Worm (Caenorhabditis elegans) whole organism, early embryonic: ENCODE measurements around the gene cdc-73.

Experiments used
- ama-1 ChIP-seq: fragments of 150-350 bp; optimal IDR thresholded peaks from 2 replicates; lab custom pipeline; 2014
- hmg-4 ChIP-seq: fragments of 200-800 bp; sonication (Bioruptor generic); optimal IDR thresholded peaks from 2 replicates; lab custom pipeline; 2018; ENCODE audit warnings: mild to moderate bottlenecking, missing genetic modification characterization, missing compliant biosample characterization
- hnd-1 ChIP-seq: sonication (generic microtip); optimal IDR thresholded peaks from 2 replicates; lab custom pipeline; 2016; ENCODE audit warnings: missing genetic modification characterization, missing compliant biosample characterization
- tbx-11 ChIP-seq: fragments of 200-800 bp; sonication (Bioruptor generic); IDR thresholded peaks from 2 replicates; pipeline ENCODE4 v1.3.6; 2022; ENCODE audit warnings: missing genetic modification characterization, missing compliant biosample characterization

- TF ChIP-seq hnd-1 (tag; lab: Kevin White, UChicago) (no peak), ama-1 (lab: Kevin White, UChicago) (no peak), tbx-11 (GFP tag; lab: Robert Waterston, UW) (no peak), hmg-4 (GFP tag; lab: Kevin White, UChicago) (no peak)
These were observed 11.0 kb downstream of the cdc-73 start for ce11 chrIV:4053405-4053804.
